Fruit fly (Drosophila melanogaster): ENCODE measurements around the gene CG34241.

CG34241 gene

DNA sequence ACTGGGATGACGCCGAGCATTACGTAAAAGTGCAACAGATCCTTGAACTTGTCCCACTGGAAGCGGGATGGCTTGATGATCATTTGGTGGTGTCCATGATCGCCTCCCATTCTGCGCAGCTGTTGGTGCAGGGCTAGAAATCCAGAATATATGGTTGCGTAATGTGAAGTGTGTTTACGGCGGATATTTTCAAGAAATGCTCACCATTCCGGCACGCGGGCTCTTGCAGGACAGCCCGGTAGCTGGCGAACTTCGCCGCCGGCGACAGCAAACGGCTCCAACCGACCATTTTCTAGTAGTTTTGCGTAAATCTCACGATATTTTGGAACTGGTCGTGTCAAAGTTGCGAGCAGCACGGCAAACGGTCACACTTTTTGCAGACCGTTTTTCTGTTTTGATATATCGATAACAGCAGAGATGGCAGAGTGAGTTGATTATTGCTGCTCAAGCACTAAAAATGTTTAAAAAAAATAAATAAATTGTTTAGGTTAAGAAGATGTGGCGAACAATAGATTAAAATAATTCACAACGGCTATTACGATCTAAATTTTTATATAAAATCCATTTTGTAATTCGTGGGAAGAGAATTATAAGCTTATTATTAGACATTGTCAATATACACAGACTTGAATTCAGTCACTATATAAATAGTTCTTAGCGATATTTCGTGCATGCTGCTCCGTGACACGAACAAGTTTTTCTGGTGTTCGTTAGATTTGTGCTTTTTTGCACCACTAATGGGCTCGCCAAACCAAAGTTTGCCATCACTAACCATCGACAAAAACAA is 10.5 kb downstream of the CG34241 start, which contains the start of the genes ND-SGDH and RhoGAP68F (continued):
- TF ChIP-seq Eip74EF (GFP tag; optimal IDR thresholded peaks at IDR 0.05), result peak in 1 of 2 experiments; percentile 28
- peak; percentile 95 for TF ChIP-seq hb (GFP tag; IDR thresholded peaks at IDR 0.05; ENCODE audit: partially characterized antibody)
- TF ChIP-seq CG6813 (GFP tag; optimal IDR thresholded peaks at IDR 0.05), result no peak
- TF ChIP-seq CG16779 (GFP tag; IDR thresholded peaks at IDR 0.05), result no peak
- TF ChIP-seq mam (GFP tag; optimal IDR thresholded peaks at IDR 0.05), result peak; percentile 72
- TF ChIP-seq CG7786 (GFP tag; optimal IDR thresholded peaks at IDR 0.05), result peak; percentile 70
- TF ChIP-seq CG15269 (tag; optimal IDR thresholded peaks at IDR 0.05), result peak; percentile 74
- peak; percentile 9 for TF ChIP-seq eyg (GFP tag; optimal IDR thresholded peaks at IDR 0.05)
- TF ChIP-seq Pdp1 (GFP tag; optimal IDR thresholded peaks at IDR 0.05), result peak; percentile 70 to 97
- TF ChIP-seq cas (GFP tag; IDR thresholded peaks at IDR 0.05), result 0 out of 2 replicates have a peak, but pooled peaks have one; percentile 44
- TF ChIP-seq twi (tag; optimal IDR thresholded peaks at IDR 0.05), result peak; percentile 54
- TF ChIP-seq emc (GFP tag; optimal IDR thresholded peaks at IDR 0.05), result peak; percentile 22
- peak; percentile 55 for TF ChIP-seq Oli (tag; optimal IDR thresholded peaks at IDR 0.05)
- 0 out of 3 replicates have a peak, but pooled peaks have one; percentile 52 for TF ChIP-seq CG6175 (GFP tag; IDR thresholded peaks at IDR 0.05)
- TF ChIP-seq CG7987 (GFP tag; optimal IDR thresholded peaks at IDR 0.05), result no peak
- TF ChIP-seq CG12769 (tag; optimal IDR thresholded peaks at IDR 0.05), result peak; percentile 30
- TF ChIP-seq sr (GFP tag; IDR thresholded peaks at IDR 0.05), result no peak
- peak; percentile 49 for TF ChIP-seq sd (tag; optimal IDR thresholded peaks at IDR 0.05)
- peak; percentile 58; the same call in 1 of the 3 replicates for TF ChIP-seq ken (GFP tag; IDR thresholded peaks at IDR 0.05)
- peak; percentile 20; the same call in 1 of the 2 replicates for TF ChIP-seq CG17328 (GFP tag; IDR thresholded peaks at IDR 0.05)
- peak; percentile 91 for TF ChIP-seq CG9932 (GFP tag; IDR thresholded peaks at IDR 0.05)
- no peak for TF ChIP-seq br (optimal IDR thresholded peaks at IDR 0.05)
- TF ChIP-seq nmo (GFP tag; optimal IDR thresholded peaks at IDR 0.05), result peak; percentile 89
- no peak for TF ChIP-seq HLHmδ (GFP tag; optimal IDR thresholded peaks at IDR 0.05)
- TF ChIP-seq sens (GFP tag), result peak; percentile 92
- peak; percentile 25 for TF ChIP-seq Myb (GFP tag; optimal IDR thresholded peaks at IDR 0.05)
- peak; percentile 23 for TF ChIP-seq CG5245 (GFP tag; optimal IDR thresholded peaks at IDR 0.05)
- no peak for TF ChIP-seq CG14965 (GFP tag; optimal IDR thresholded peaks at IDR 0.05; ENCODE audit: borderline replicate concordance)
- no peak for TF ChIP-seq gcm2 (GFP tag; optimal IDR thresholded peaks at IDR 0.05)
- TF ChIP-seq Bgb (GFP tag; IDR thresholded peaks at IDR 0.05; ENCODE audit: partially characterized antibody), result peak; percentile 90
- TF ChIP-seq gro (GFP tag; optimal IDR thresholded peaks at IDR 0.05), result peak; percentile 34
- no peak for TF ChIP-seq mirr (GFP tag; optimal IDR thresholded peaks at IDR 0.05)
- TF ChIP-seq sim (GFP tag; IDR thresholded peaks at IDR 0.05), result no peak
- TF ChIP-seq CG15696 (tag; optimal IDR thresholded peaks at IDR 0.05), result peak; percentile 77
- TF ChIP-seq CG9727 (GFP tag; optimal IDR thresholded peaks at IDR 0.05), result peak; percentile 79
- TF ChIP-seq jumu (GFP tag; optimal IDR thresholded peaks at IDR 0.05), result peak; percentile 67
- peak in 1 of 2 experiments; percentile 57 for TF ChIP-seq bsh (GFP tag; optimal IDR thresholded peaks at IDR 0.05)
- peak; percentile 74 for TF ChIP-seq CG7372 (GFP tag; IDR thresholded peaks at IDR 0.05)
- TF ChIP-seq Dref (GFP tag; IDR thresholded peaks at IDR 0.05), result peak; percentile 64
- TF ChIP-seq CG16815 (GFP tag; optimal IDR thresholded peaks at IDR 0.05), result peak; percentile 73
- peak; percentile 90 for TF ChIP-seq CoRest (tag; optimal IDR thresholded peaks at IDR 0.05)
- no peak for TF ChIP-seq Hr78 (GFP tag; optimal IDR thresholded peaks at IDR 0.05)
- TF ChIP-seq tna (GFP tag; IDR thresholded peaks at IDR 0.05; ENCODE audit: partially characterized antibody), result peak; percentile 77
- peak; percentile 65 for TF ChIP-seq Camta (GFP tag; optimal IDR thresholded peaks at IDR 0.05)
- peak; percentile 65; the same call in 1 of the 3 replicates for TF ChIP-seq CG34422 (GFP tag; IDR thresholded peaks at IDR 0.05)
- TF ChIP-seq ssp (GFP tag; IDR thresholded peaks at IDR 0.05), result peak; percentile 87
- no peak for TF ChIP-seq Lpt (GFP tag; optimal IDR thresholded peaks at IDR 0.05)
- peak; percentile 67 for TF ChIP-seq gsb-n (tag; optimal IDR thresholded peaks at IDR 0.05)
